Fruit fly (Drosophila melanogaster): ENCODE results near the gene Antp.

dm6 chr3R:6935208-6935607 lies 63.8 kb downstream of the Antp start:
- TF ChIP-seq psq (optimal IDR thresholded peaks at IDR 0.05) (no peak), CG8478 (optimal IDR thresholded peaks at IDR 0.05) (no peak), pan (optimal IDR thresholded peaks at IDR 0.05) (no peak), EcR (GFP tag; optimal IDR thresholded peaks at IDR 0.05) (no peak), usp (GFP tag; optimal IDR thresholded peaks at IDR 0.05) (no peak)

All from whole organism.